Worm (Caenorhabditis elegans): ENCODE measurements around the gene gas-1.

gas-1 gene

DNA sequence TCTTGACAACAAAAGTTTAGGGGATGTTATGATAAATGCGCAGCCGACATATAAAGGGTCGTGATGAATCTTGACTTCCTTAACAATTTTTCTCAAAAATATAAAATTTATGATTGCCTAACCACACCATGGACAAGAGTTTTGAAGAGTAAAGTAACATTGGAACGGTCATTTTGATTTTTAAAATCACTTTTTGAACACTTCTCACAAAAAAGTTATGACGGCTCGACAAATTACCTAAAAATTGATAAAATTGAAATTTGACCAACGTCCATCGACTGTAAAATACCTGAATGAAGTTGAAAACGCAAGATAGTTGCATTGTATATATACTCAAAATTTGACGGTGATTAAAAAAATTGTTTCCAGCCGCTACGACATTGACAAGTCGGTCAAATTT, 38.7 kb upstream of the gas-1 start:
- no peak for TF ChIP-seq hlh-6 (tag; optimal IDR thresholded peaks at IDR 0.05)
- TF ChIP-seq elt-4 (tag; optimal IDR thresholded peaks at IDR 0.05), result no peak
- TF ChIP-seq rnt-1 (tag; optimal IDR thresholded peaks at IDR 0.05), result no peak
- TF ChIP-seq hlh-8 (tag; optimal IDR thresholded peaks at IDR 0.05), result no peak
- TF ChIP-seq ceh-2 (tag; optimal IDR thresholded peaks at IDR 0.05), result no peak
- no peak for TF ChIP-seq unc-42 (tag; optimal IDR thresholded peaks at IDR 0.05)
- TF ChIP-seq tbx-7 (tag; optimal IDR thresholded peaks at IDR 0.05), result no peak
- TF ChIP-seq unc-86 (tag; optimal IDR thresholded peaks at IDR 0.05), result no peak
- TF ChIP-seq pag-3 (tag; optimal IDR thresholded peaks at IDR 0.05; ENCODE audit: borderline replicate concordance), result no peak
- TF ChIP-seq C08G9.2 (tag; optimal IDR thresholded peaks at IDR 0.05), result no peak
- TF ChIP-seq pha-2 (tag; optimal IDR thresholded peaks at IDR 0.05), result no peak
- no peak for TF ChIP-seq K09A11.1 (tag; optimal IDR thresholded peaks at IDR 0.05; ENCODE audit: insufficient read depth)
- no peak for TF ChIP-seq dve-1 (tag; optimal IDR thresholded peaks at IDR 0.05)

ce11 chrX:15627814-15628213, 37.6 kb upstream of the gas-1 start:
- TF ChIP-seq unc-42 (tag; optimal IDR thresholded peaks at IDR 0.05) (peak; percentile 16), zip-5 (tag; optimal IDR thresholded peaks at IDR 0.05) (no peak)

ce11 chrX:15626119-15626850, 36.1 kb upstream of the gas-1 start:
- no peak for TF ChIP-seq ama-1 (optimal IDR thresholded peaks at IDR 0.05)
- TF ChIP-seq sox-2 (GFP tag; IDR thresholded peaks at IDR 0.05), result no peak
- no peak for TF ChIP-seq ceh-14 (tag; optimal IDR thresholded peaks at IDR 0.05)
- TF ChIP-seq hlh-30 (tag; optimal IDR thresholded peaks at IDR 0.05; ENCODE audit: insufficient read depth), result no peak
- no peak for TF ChIP-seq ceh-45 (GFP tag; IDR thresholded peaks at IDR 0.05)
- TF ChIP-seq lin-11 (tag; optimal IDR thresholded peaks at IDR 0.05), result no peak
- TF ChIP-seq dve-1 (tag; optimal IDR thresholded peaks at IDR 0.05), result no peak
- TF ChIP-seq ceh-30 (tag; optimal IDR thresholded peaks at IDR 0.05), result no peak
- no peak for TF ChIP-seq ceh-9 (tag; optimal IDR thresholded peaks at IDR 0.05)
- TF ChIP-seq dmd-4 (tag; optimal IDR thresholded peaks at IDR 0.05; ENCODE audit: borderline replicate concordance), result no peak
- TF ChIP-seq odd-2 (tag; optimal IDR thresholded peaks at IDR 0.05), result no peak
- TF ChIP-seq tbx-7 (tag; optimal IDR thresholded peaks at IDR 0.05), result no peak
- TF ChIP-seq fkh-10 (GFP tag; optimal IDR thresholded peaks at IDR 0.05), result no peak
- no peak for TF ChIP-seq elt-4 (tag; optimal IDR thresholded peaks at IDR 0.05)
- TF ChIP-seq eyg-1 (tag; optimal IDR thresholded peaks at IDR 0.05), result no peak

ce11 chrX:15622041-15622440, 31.8 kb upstream of the gas-1 start:
- TF ChIP-seq lin-11 (tag; optimal IDR thresholded peaks at IDR 0.05) (no peak), madf-2 (tag; optimal IDR thresholded peaks at IDR 0.05) (no peak), ets-4 (tag; optimal IDR thresholded peaks at IDR 0.05) (no peak), ceh-24 (tag; optimal IDR thresholded peaks at IDR 0.05) (no peak), elt-4 (tag; optimal IDR thresholded peaks at IDR 0.05) (no peak), rnt-1 (tag; optimal IDR thresholded peaks at IDR 0.05) (no peak), fkh-6 (tag; optimal IDR thresholded peaks at IDR 0.05) (no peak), ama-1 (optimal IDR thresholded peaks at IDR 0.05) (no peak), ceh-45 (GFP tag; IDR thresholded peaks at IDR 0.05) (no peak), pros-1 (tag; optimal IDR thresholded peaks at IDR 0.05) (no peak), ceh-22 (tag; optimal IDR thresholded peaks at IDR 0.05) (no peak), lim-6 (tag; optimal IDR thresholded peaks at IDR 0.05) (no peak), ceh-2 (tag; optimal IDR thresholded peaks at IDR 0.05) (no peak), pha-4 (tag; optimal IDR thresholded peaks at IDR 0.05) (no peak), ref-2 (tag; optimal IDR thresholded peaks at IDR 0.05) (no peak), tbx-7 (tag; optimal IDR thresholded peaks at IDR 0.05) (no peak)
